Fruit fly (Drosophila melanogaster): ENCODE data around the gene p.

Gene p

dm6 chr3R:8658688-8659087 lies 11.8 kb downstream of the p start (continued):
- TF ChIP-seq CG30431 (GFP tag; optimal IDR thresholded peaks at IDR 0.05) (no peak), sr (GFP tag; IDR thresholded peaks at IDR 0.05) (0 out of 3 replicates have a peak, but pooled peaks have one; percentile 33), gcm (GFP tag; optimal IDR thresholded peaks at IDR 0.05) (no peak), Dek (tag; optimal IDR thresholded peaks at IDR 0.05) (no peak), B-H2 (GFP tag; optimal IDR thresholded peaks at IDR 0.05) (no peak), Deaf1 (tag; optimal IDR thresholded peaks at IDR 0.05) (no peak), CG4424 (GFP tag; optimal IDR thresholded peaks at IDR 0.05) (no peak), CG31365 (tag; optimal IDR thresholded peaks at IDR 0.05) (no peak), nerfin-2 (GFP tag; IDR thresholded peaks at IDR 0.05; ENCODE audit: partially characterized antibody) (no peak), CG32767 (GFP tag; IDR thresholded peaks at IDR 0.05) (0 out of 2 replicates have a peak, but pooled peaks have one; percentile 11), CG16813 (GFP tag; IDR thresholded peaks at IDR 0.05; ENCODE audit: partially characterized antibody) (0 out of 3 replicates have a peak, but pooled peaks have one; percentile 7), pros (GFP tag; optimal IDR thresholded peaks at IDR 0.05) (no peak), CrebB (tag; optimal IDR thresholded peaks at IDR 0.05) (no peak), CG31224 (GFP tag; IDR thresholded peaks at IDR 0.05) (no peak), tin (GFP tag; optimal IDR thresholded peaks at IDR 0.05) (no peak), vvl (GFP tag; IDR thresholded peaks at IDR 0.05) (0 out of 2 replicates have a peak, but pooled peaks have one; percentile 12), CG34224 (GFP tag; IDR thresholded peaks at IDR 0.05; ENCODE audit: partially characterized antibody) (peak; percentile 22; the same call in 1 of the 3 replicates), mld (GFP tag; IDR thresholded peaks at IDR 0.05; ENCODE audit: partially characterized antibody) (no peak), bowl (GFP tag; IDR thresholded peaks at IDR 0.05) (peak; percentile 16; the same call in 1 of the 2 replicates), CG1792 (GFP tag; optimal IDR thresholded peaks at IDR 0.05) (no peak), nau (GFP tag; optimal IDR thresholded peaks at IDR 0.05) (no peak), dm (GFP tag; optimal IDR thresholded peaks at IDR 0.05) (no peak), Sox100B (GFP tag; optimal IDR thresholded peaks at IDR 0.05) (no peak), CG12769 (tag; optimal IDR thresholded peaks at IDR 0.05) (peak; percentile 76), tio (GFP tag; optimal IDR thresholded peaks at IDR 0.05) (no peak), wek (GFP tag; optimal IDR thresholded peaks at IDR 0.05) (no peak), Trl (optimal IDR thresholded peaks at IDR 0.05) (peak; percentile 71 to 80), Trl (GFP tag; optimal IDR thresholded peaks at IDR 0.05) (no peak), CG10321 (GFP tag; IDR thresholded peaks at IDR 0.05) (peak; percentile 13; the same call in 1 of the 2 replicates), CG4360 (GFP tag; IDR thresholded peaks at IDR 0.05) (0 out of 2 replicates have a peak, but pooled peaks have one; percentile 43), ATbp (GFP tag; optimal IDR thresholded peaks at IDR 0.05) (no peak), CG11560 (tag; IDR thresholded peaks at IDR 0.05) (no peak), sens (GFP tag) (no peak), Spps (tag; optimal IDR thresholded peaks at IDR 0.05) (no peak), CG6765 (GFP tag; optimal IDR thresholded peaks at IDR 0.05) (no peak), CG7372 (GFP tag; IDR thresholded peaks at IDR 0.05) (no peak), Hmr (GFP tag; optimal IDR thresholded peaks at IDR 0.05) (no peak), CG16779 (GFP tag; IDR thresholded peaks at IDR 0.05) (no peak), corto (GFP tag; optimal IDR thresholded peaks at IDR 0.05) (no peak), Ssrp (tag; optimal IDR thresholded peaks at IDR 0.05) (no peak), CG12744 (GFP tag; optimal IDR thresholded peaks at IDR 0.05) (no peak), Sin3A (optimal IDR thresholded peaks at IDR 0.05) (no peak), CG4854 (GFP tag; optimal IDR thresholded peaks at IDR 0.05) (no peak), CG11696 (GFP tag; IDR thresholded peaks at IDR 0.05) (no peak)

Measured in whole organism, embryonic.